Worm (Caenorhabditis elegans) whole organism, L1 larva: Measurements from ENCODE around the gene T25D1.1.

Source experiments
- C04F5.9 ChIP-seq: sonication (generic microtip); optimal IDR thresholded peaks from 2 replicates; lab custom pipeline; 2016; ENCODE audit warnings: missing genetic modification characterization, missing compliant biosample characterization
- C34B4.2 ChIP-seq: sonication (generic microtip); optimal IDR thresholded peaks from 2 replicates; lab custom pipeline; 2017; ENCODE audit warnings: mild to moderate bottlenecking, missing genetic modification characterization, missing compliant biosample characterization
- Y116A8C.19 ChIP-seq: sonication (generic microtip); optimal IDR thresholded peaks from 2 replicates; lab custom pipeline; 2016; ENCODE audit warnings: missing compliant biosample characterization, missing genetic modification characterization, borderline replicate concordance
- aha-1 ChIP-seq: fragments of 150-350 bp; optimal IDR thresholded peaks from 2 replicates; lab custom pipeline; 2014; ENCODE audit warnings: missing biosample characterization, missing genetic modification characterization
- aly-2 ChIP-seq: fragments of 150-350 bp; optimal IDR thresholded peaks from 2 replicates; lab custom pipeline; 2014; ENCODE audit warnings: missing biosample characterization, missing genetic modification characterization
- ama-1 ChIP-seq: fragments of 150-350 bp; optimal IDR thresholded peaks from 2 replicates; lab custom pipeline; 2014
- ceh-63 ChIP-seq: fragments of 200-800 bp; sonication (Bioruptor generic); optimal IDR thresholded peaks from 2 replicates; lab custom pipeline; 2018; ENCODE audit warnings: mild to moderate bottlenecking, missing genetic modification characterization, missing compliant biosample characterization
- ceh-8 ChIP-seq: fragments of 200-800 bp; sonication (Bioruptor generic); optimal IDR thresholded peaks from 2 replicates; lab custom pipeline; 2018; ENCODE audit warnings: mild to moderate bottlenecking, missing genetic modification characterization, moderate library complexity, missing compliant biosample characterization
- ceh-88 ChIP-seq: fragments of 200-800 bp; sonication (Bioruptor generic); IDR thresholded peaks from 2 replicates; pipeline ENCODE4 v1.3.6; 2022; ENCODE audit warnings: missing genetic modification characterization, missing compliant biosample characterization
- ces-1 ChIP-seq: fragments of 150-350 bp; optimal IDR thresholded peaks from 2 replicates; lab custom pipeline; 2014; ENCODE audit warnings: missing biosample characterization, missing genetic modification reagents, missing genetic modification characterization
- dpl-1 ChIP-seq, 3 experiments: fragments of 150-350 bp in 2 of 3; sonication (generic microtip) in 1 of 3; optimal IDR thresholded peaks; 2 replicates each; lab custom pipeline; 2014 to 2017; ENCODE audit warnings: missing biosample characterization in 3 of 3, missing genetic modification characterization in 3 of 3, missing genetic modification reagents in 3 of 3
- dsc-1 ChIP-seq: sonication (generic microtip); optimal IDR thresholded peaks from 2 replicates; lab custom pipeline; 2016; ENCODE audit warnings: mild to moderate bottlenecking, missing genetic modification characterization, missing compliant biosample characterization
- efl-1 ChIP-seq, 4 experiments: fragments of 150-350 bp; optimal IDR thresholded peaks in 3 of 4; peaks in 1 of 4; 1 replicate in 1 of 4; 2 replicates in 3 of 4; lab custom pipeline; 2014; ENCODE audit warnings: missing biosample characterization in 2 of 4, missing genetic modification characterization in 2 of 4, missing genetic modification reagents in 2 of 4
- efl-3 ChIP-seq: fragments of 200-800 bp; sonication (Bioruptor generic); optimal IDR thresholded peaks from 2 replicates; lab custom pipeline; 2018; ENCODE audit warnings: mild to moderate bottlenecking, missing genetic modification characterization, missing compliant biosample characterization
- egl-13 ChIP-seq: sonication (generic microtip); optimal IDR thresholded peaks from 2 replicates; lab custom pipeline; 2016; ENCODE audit warnings: missing genotype, missing genetic modification reagents, missing genetic modification characterization, missing compliant biosample characterization
- egl-27 ChIP-seq, 2 experiments: fragments of 150-350 bp in 1 of 2; sonication (generic microtip); optimal IDR thresholded peaks; 3 replicates each; lab custom pipeline; 2017 to 2018; ENCODE audit warnings: missing biosample characterization in 2 of 2, missing genetic modification characterization in 2 of 2, missing genetic modification reagents in 2 of 2
- fkh-4 ChIP-seq: sonication (generic microtip); optimal IDR thresholded peaks from 2 replicates; lab custom pipeline; 2016; ENCODE audit warnings: missing compliant biosample characterization, missing genetic modification characterization, borderline replicate concordance
- fkh-8 ChIP-seq: sonication (generic microtip); optimal IDR thresholded peaks from 2 replicates; lab custom pipeline; 2016; ENCODE audit warnings: mild to moderate bottlenecking, missing genetic modification characterization, missing compliant biosample characterization
- grh-1 ChIP-seq: fragments of 200-800 bp; sonication (Bioruptor generic); IDR thresholded peaks from 2 replicates; pipeline ENCODE4 v1.3.6; 2022; ENCODE audit warnings: missing genetic modification reagents, missing genetic modification characterization, missing compliant biosample characterization
- hlh-17 ChIP-seq: fragments of 200-800 bp; sonication (Bioruptor generic); optimal IDR thresholded peaks from 2 replicates; lab custom pipeline; 2018; ENCODE audit warnings: missing genetic modification characterization, mild to moderate bottlenecking, missing compliant biosample characterization, moderate library complexity, borderline replicate concordance
- hpl-2 ChIP-seq: fragments of 150-350 bp; optimal IDR thresholded peaks from 2 replicates; lab custom pipeline; 2014; ENCODE audit warnings: missing biosample characterization, missing genetic modification reagents, missing genetic modification characterization
- irx-1 ChIP-seq: sonication (generic microtip); optimal IDR thresholded peaks from 2 replicates; lab custom pipeline; 2016; ENCODE audit warnings: missing genetic modification characterization, missing compliant biosample characterization
- isw-1 ChIP-seq: fragments of 200-800 bp; sonication (Bioruptor generic); IDR thresholded peaks from 2 replicates; pipeline ENCODE4 v1.3.6; 2022; ENCODE audit warnings: missing genetic modification characterization, missing compliant biosample characterization
- jun-1 ChIP-seq: fragments of 150-350 bp; optimal IDR thresholded peaks from 2 replicates; lab custom pipeline; 2014; ENCODE audit warnings: missing biosample characterization, missing genetic modification reagents, missing genetic modification characterization
- lin-13 ChIP-seq: fragments of 150-350 bp; optimal IDR thresholded peaks from 2 replicates; lab custom pipeline; 2014; ENCODE audit warnings: missing biosample characterization, missing genetic modification reagents, missing genetic modification characterization
- lin-14 ChIP-seq: fragments of 200-800 bp; sonication (Bioruptor generic); optimal IDR thresholded peaks from 2 replicates; lab custom pipeline; 2018; ENCODE audit warnings: mild to moderate bottlenecking, missing genetic modification characterization, moderate library complexity, missing compliant biosample characterization
- lin-15B ChIP-seq: fragments of 150-350 bp; sonication (generic microtip); optimal IDR thresholded peaks from 3 replicates; lab custom pipeline; 2014; ENCODE audit warnings: missing biosample characterization, missing genetic modification characterization
- lin-35 ChIP-seq, 2 experiments: fragments of 150-350 bp; optimal IDR thresholded peaks; 2 replicates each; lab custom pipeline; 2014; ENCODE audit warnings: missing biosample characterization in 2 of 2, missing genetic modification characterization in 2 of 2, missing genetic modification reagents in 2 of 2
- lir-3 ChIP-seq: sonication (generic microtip); optimal IDR thresholded peaks from 2 replicates; lab custom pipeline; 2016; ENCODE audit warnings: mild to moderate bottlenecking, missing genetic modification characterization, moderate library complexity, missing compliant biosample characterization; ENCODE audit not compliant: poor library complexity
- lsy-2 ChIP-seq, 2 experiments: fragments of 150-350 bp; optimal IDR thresholded peaks; 2 replicates each; lab custom pipeline; 2014; ENCODE audit warnings: missing biosample characterization in 2 of 2, missing genetic modification characterization in 2 of 2
- mab-9 ChIP-seq: fragments of 200-800 bp; sonication (Bioruptor generic); IDR thresholded peaks from 2 replicates; pipeline ENCODE4 v1.3.6; 2022; ENCODE audit warnings: missing genetic modification reagents, missing genetic modification characterization, missing compliant biosample characterization
- mdl-1 ChIP-seq, 2 experiments: fragments of 150-350 bp; optimal IDR thresholded peaks; 2 replicates each; lab custom pipeline; 2014 to 2017; ENCODE audit warnings: missing biosample characterization in 2 of 2, missing genetic modification characterization in 2 of 2, inconsistent platforms in 1 of 2
- nhr-12 ChIP-seq: sonication (generic microtip); optimal IDR thresholded peaks from 2 replicates; lab custom pipeline; 2017; ENCODE audit warnings: missing biosample characterization, missing genetic modification characterization
- nhr-19 ChIP-seq: fragments of 200-800 bp; sonication (Bioruptor generic); conservative IDR thresholded peaks from 2 replicates; pipeline ENCODE4 v1.3.6; 2022; ENCODE audit warnings: missing genetic modification characterization, missing compliant biosample characterization
- nhr-237 ChIP-seq: fragments of 150-350 bp; optimal IDR thresholded peaks from 2 replicates; lab custom pipeline; 2014; ENCODE audit warnings: missing biosample characterization, missing genetic modification characterization
- nhr-28 ChIP-seq: fragments of 150-350 bp; optimal IDR thresholded peaks from 2 replicates; lab custom pipeline; 2014; ENCODE audit warnings: missing biosample characterization, missing genetic modification characterization
- nhr-47 ChIP-seq: sonication (generic microtip); optimal IDR thresholded peaks from 2 replicates; lab custom pipeline; 2016; ENCODE audit warnings: mild to moderate bottlenecking, missing genetic modification characterization, moderate library complexity, missing compliant biosample characterization
- nhr-76 ChIP-seq: sonication (generic microtip); optimal IDR thresholded peaks from 2 replicates; lab custom pipeline; 2017; ENCODE audit warnings: missing biosample characterization, missing genetic modification characterization
- nhr-77 ChIP-seq: fragments of 150-350 bp; optimal IDR thresholded peaks from 2 replicates; lab custom pipeline; 2014; ENCODE audit warnings: missing biosample characterization, missing genetic modification characterization
- nhr-85 ChIP-seq: sonication (generic microtip); peaks from one replicate; lab custom pipeline; 2016; ENCODE audit warnings: missing genetic modification characterization, inconsistent platforms, missing compliant biosample characterization
- nhr-90 ChIP-seq: sonication (generic microtip); optimal IDR thresholded peaks from 2 replicates; lab custom pipeline; 2016; ENCODE audit warnings: mild to moderate bottlenecking, missing genetic modification characterization, missing compliant biosample characterization; ENCODE audit not compliant: poor library complexity
- skn-1 ChIP-seq: fragments of 150-350 bp; optimal IDR thresholded peaks from 2 replicates; lab custom pipeline; 2014; ENCODE audit warnings: missing biosample characterization, missing genetic modification characterization
- snpc-4 ChIP-seq: fragments of 150-350 bp; optimal IDR thresholded peaks from 2 replicates; lab custom pipeline; 2014; ENCODE audit warnings: missing biosample characterization, missing genetic modification characterization
- snu-23 ChIP-seq: sonication (generic microtip); optimal IDR thresholded peaks from 2 replicates; lab custom pipeline; 2016; ENCODE audit warnings: missing genetic modification characterization, missing compliant biosample characterization
- sox-4 ChIP-seq: sonication (generic microtip); optimal IDR thresholded peaks from 2 replicates; lab custom pipeline; 2016; ENCODE audit warnings: missing genetic modification characterization, missing compliant biosample characterization
- swsn-7 ChIP-seq: sonication (generic microtip); optimal IDR thresholded peaks from 2 replicates; lab custom pipeline; 2016; ENCODE audit warnings: missing genetic modification characterization, missing compliant biosample characterization
- tlp-1 ChIP-seq: fragments of 150-350 bp; optimal IDR thresholded peaks from 2 replicates; lab custom pipeline; 2014; ENCODE audit warnings: missing biosample characterization, missing genetic modification characterization
- unc-130 ChIP-seq: fragments of 150-350 bp; optimal IDR thresholded peaks from 2 replicates; lab custom pipeline; 2017; ENCODE audit warnings: missing biosample characterization, missing genetic modification characterization, inconsistent platforms
- unc-62 ChIP-seq: fragments of 150-350 bp; optimal IDR thresholded peaks from 2 replicates; lab custom pipeline; 2014; ENCODE audit warnings: missing biosample characterization, missing genetic modification reagents, missing genetic modification characterization
- unc-86 ChIP-seq: sonication (generic microtip); optimal IDR thresholded peaks from 2 replicates; lab custom pipeline; 2016; ENCODE audit warnings: missing genetic modification characterization, missing compliant biosample characterization
- vab-15 ChIP-seq: sonication (generic microtip); optimal IDR thresholded peaks from 2 replicates; lab custom pipeline; 2017; ENCODE audit warnings: missing genotype, mild to moderate bottlenecking, missing genetic modification characterization, missing compliant biosample characterization
- xbp-1 ChIP-seq: sonication (generic microtip); optimal IDR thresholded peaks from 2 replicates; lab custom pipeline; 2016; ENCODE audit warnings: missing genetic modification characterization, missing compliant biosample characterization
- zag-1 ChIP-seq: fragments of 150-350 bp; optimal IDR thresholded peaks from 2 replicates; lab custom pipeline; 2014; ENCODE audit warnings: missing biosample characterization, missing genetic modification characterization

Gene T25D1.1

DNA sequence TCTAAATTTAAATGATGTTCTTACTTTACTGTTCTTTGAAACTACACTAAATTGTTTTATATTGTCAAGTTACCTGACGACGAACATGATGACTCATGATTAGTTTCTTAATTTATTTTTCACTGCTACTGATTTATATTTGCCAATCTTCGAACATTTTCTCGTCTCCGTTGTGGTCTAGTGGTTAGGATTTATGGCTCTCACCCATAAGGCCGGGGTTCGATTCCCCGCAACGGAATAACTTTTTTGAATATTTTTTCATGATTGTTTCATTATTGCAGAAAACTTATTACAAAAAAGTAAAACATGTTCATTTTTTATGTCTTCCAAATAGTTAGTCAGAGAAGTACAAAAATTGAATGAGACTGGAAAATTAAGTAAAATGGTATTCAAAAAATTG lies 39.2 kb downstream of the T25D1.1 start (continued):
- TF ChIP-seq swsn-7 (tag; lab: Kevin White, UChicago) (peak; percentile 16), egl-13 (tag; lab: Kevin White, UChicago) (no peak), ceh-88 (GFP tag; lab: Robert Waterston, UW) (no peak), unc-86 (tag; lab: Kevin White, UChicago) (no peak), vab-15 (tag; lab: Kevin White, UChicago) (no peak), nhr-47 (tag; lab: Kevin White, UChicago) (peak; percentile 52), ceh-63 (GFP tag; lab: Kevin White, UChicago) (no peak), mdl-1 (tag; optimal IDR thresholded peaks at IDR 0.05; lab: Kevin White, UChicago) (no peak), dsc-1 (tag; lab: Kevin White, UChicago) (peak; percentile 9), irx-1 (tag; lab: Kevin White, UChicago) (peak; percentile 10), lsy-2 (tag; optimal IDR thresholded peaks at IDR 0.05; lab: Kevin White, UChicago) (peak; percentile 14 to 23), mab-9 (GFP tag; lab: Robert Waterston, UW) (no peak), C04F5.9 (tag; lab: Kevin White, UChicago) (no peak), ceh-8 (GFP tag; lab: Kevin White, UChicago) (no peak), nhr-19 (GFP tag; lab: Robert Waterston, UW) (peak; percentile 42), nhr-90 (tag; lab: Kevin White, UChicago) (peak; percentile 62), Y116A8C.19 (tag; lab: Kevin White, UChicago) (no peak), unc-130 (tag; lab: Kevin White, UChicago) (no peak), fkh-4 (no peak), ama-1 (lab: Kevin White, UChicago) (no peak), isw-1 (GFP tag; lab: Robert Waterston, UW) (no peak), egl-27 (tag; optimal IDR thresholded peaks at IDR 0.05; lab: Kevin White, UChicago) (no peak), skn-1 (no peak), ces-1 (GFP tag; lab: Kevin White, UChicago) (no peak), nhr-237 (tag; lab: Kevin White, UChicago) (no peak), sox-4 (tag; lab: Kevin White, UChicago) (no peak), aha-1 (tag; lab: Kevin White, UChicago) (no peak), nhr-77 (tag; lab: Kevin White, UChicago) (no peak), snpc-4 (tag; lab: Kevin White, UChicago) (no peak), grh-1 (GFP tag; lab: Robert Waterston, UW) (no peak), jun-1 (tag; lab: Kevin White, UChicago) (peak; percentile 23), lin-35 (GFP tag; optimal IDR thresholded peaks at IDR 0.05; lab: Kevin White, UChicago) (peak in 1 of 2 experiments; percentile 51), efl-3 (GFP tag; lab: Kevin White, UChicago) (no peak), snu-23 (GFP tag; lab: Kevin White, UChicago) (peak; percentile 54), nhr-28 (tag; lab: Kevin White, UChicago) (no peak), lir-3 (peak; percentile 18), nhr-76 (tag; lab: Kevin White, UChicago) (no peak), efl-1 (optimal IDR thresholded peaks at IDR 0.05; lab: Kevin White, UChicago) (no peak), efl-1 (GFP tag; optimal IDR thresholded peaks at IDR 0.05 in 1 of 2; lab: Kevin White, UChicago) (peak in 1 of 2 experiments; percentile 78), lin-14 (GFP tag; lab: Kevin White, UChicago) (peak; percentile 41), nhr-85 (tag; lab: Kevin White, UChicago) (no peak), zag-1 (no peak), hpl-2 (no peak), fkh-8 (tag; lab: Kevin White, UChicago) (no peak), C34B4.2 (no peak), lin-13 (GFP tag; lab: Kevin White, UChicago) (peak; percentile 2), unc-62 (GFP tag; lab: Kevin White, UChicago) (no peak), lin-15B (no peak), xbp-1 (no peak), nhr-12 (no peak), aly-2 (tag; lab: Kevin White, UChicago) (no peak), dpl-1 (GFP tag; optimal IDR thresholded peaks at IDR 0.05; lab: Kevin White, UChicago) (no peak), hlh-17 (GFP tag; lab: Kevin White, UChicago) (no peak), tlp-1 (tag; lab: Kevin White, UChicago) (no peak)
